Worm (Caenorhabditis elegans) whole organism, late embryonic: Measurements from ENCODE around the gene F14D12.1.

Experiments used
- C38D4.7 ChIP-seq: fragments of 200-800 bp; sonication (Bioruptor generic); optimal IDR thresholded peaks from 2 replicates; lab custom pipeline; 2018; ENCODE audit warnings: mild to moderate bottlenecking, missing genetic modification characterization, moderate library complexity, missing compliant biosample characterization
- K09A11.1 ChIP-seq: sonication (generic microtip); optimal IDR thresholded peaks from 2 replicates; lab custom pipeline; 2017; ENCODE audit warnings: antibody characterized with exemption, mild to moderate bottlenecking, missing genetic modification characterization, missing compliant biosample characterization; ENCODE audit not compliant: insufficient read depth
- Y22D7AL.16 ChIP-seq: sonication (generic microtip); optimal IDR thresholded peaks from 2 replicates; lab custom pipeline; 2016; ENCODE audit warnings: missing genetic modification characterization, missing compliant biosample characterization
- ceh-18 ChIP-seq: sonication (generic microtip); optimal IDR thresholded peaks from 2 replicates; lab custom pipeline; 2016; ENCODE audit warnings: missing genetic modification characterization, missing compliant biosample characterization
- ceh-19 ChIP-seq: fragments of 200-800 bp; sonication (Bioruptor generic); optimal IDR thresholded peaks from 2 replicates; lab custom pipeline; 2018; ENCODE audit warnings: mild to moderate bottlenecking, missing genetic modification characterization, missing compliant biosample characterization
- ceh-30 ChIP-seq: fragments of 150-350 bp; optimal IDR thresholded peaks from 2 replicates; lab custom pipeline; 2014; ENCODE audit warnings: missing biosample characterization, missing genetic modification characterization
- ceh-31 ChIP-seq: sonication (generic microtip); optimal IDR thresholded peaks from 2 replicates; lab custom pipeline; 2016; ENCODE audit warnings: missing genetic modification characterization, missing compliant biosample characterization
- ceh-34 ChIP-seq: sonication (generic microtip); optimal IDR thresholded peaks from 2 replicates; lab custom pipeline; 2016; ENCODE audit warnings: mild to moderate bottlenecking, missing genetic modification characterization, missing compliant biosample characterization
- ceh-6 ChIP-seq: fragments of 200-800 bp; sonication (Bioruptor generic); optimal IDR thresholded peaks from 2 replicates; lab custom pipeline; 2018; ENCODE audit warnings: mild to moderate bottlenecking, missing genetic modification characterization, missing compliant biosample characterization
- ceh-9 ChIP-seq: sonication (generic microtip); optimal IDR thresholded peaks from 2 replicates; lab custom pipeline; 2016; ENCODE audit warnings: mild to moderate bottlenecking, missing genetic modification characterization, inconsistent platforms, missing compliant biosample characterization
- dve-1 ChIP-seq: sonication (generic microtip); optimal IDR thresholded peaks from 2 replicates; lab custom pipeline; 2017; ENCODE audit warnings: antibody characterized with exemption, mild to moderate bottlenecking, missing genetic modification characterization, missing compliant biosample characterization
- elt-4 ChIP-seq: sonication (generic microtip); optimal IDR thresholded peaks from 2 replicates; lab custom pipeline; 2016; ENCODE audit warnings: missing genetic modification characterization, missing compliant biosample characterization
- ets-4 ChIP-seq: sonication (generic microtip); optimal IDR thresholded peaks from 2 replicates; lab custom pipeline; 2016; ENCODE audit warnings: missing genetic modification characterization, missing compliant biosample characterization
- eyg-1 ChIP-seq: sonication (generic microtip); optimal IDR thresholded peaks from 2 replicates; lab custom pipeline; 2016; ENCODE audit warnings: missing genotype, missing genetic modification characterization, missing compliant biosample characterization
- fax-1 ChIP-seq: sonication (generic microtip); optimal IDR thresholded peaks from 2 replicates; lab custom pipeline; 2016; ENCODE audit warnings: missing genotype, missing genetic modification characterization, missing compliant biosample characterization
- fkh-10 ChIP-seq: fragments of 150-350 bp; optimal IDR thresholded peaks from 2 replicates; lab custom pipeline; 2014; ENCODE audit warnings: missing biosample characterization, missing genetic modification reagents, missing genetic modification characterization
- fkh-6 ChIP-seq: sonication (generic microtip); optimal IDR thresholded peaks from 2 replicates; lab custom pipeline; 2016; ENCODE audit warnings: missing genetic modification characterization, missing compliant biosample characterization
- hlh-15 ChIP-seq: sonication (generic microtip); optimal IDR thresholded peaks from 2 replicates; lab custom pipeline; 2016; ENCODE audit warnings: missing genetic modification characterization, missing compliant biosample characterization
- hlh-30 ChIP-seq: sonication (generic microtip); optimal IDR thresholded peaks from 2 replicates; lab custom pipeline; 2017; ENCODE audit warnings: antibody characterized with exemption, missing genetic modification characterization, missing compliant biosample characterization; ENCODE audit not compliant: insufficient read depth
- hlh-6 ChIP-seq: sonication (generic microtip); optimal IDR thresholded peaks from 2 replicates; lab custom pipeline; 2016; ENCODE audit warnings: missing genotype, missing genetic modification characterization, missing compliant biosample characterization
- lin-11 ChIP-seq: fragments of 200-800 bp; sonication (Bioruptor generic); optimal IDR thresholded peaks from 2 replicates; lab custom pipeline; 2018; ENCODE audit warnings: mild to moderate bottlenecking, missing genetic modification characterization, missing compliant biosample characterization
- madf-2 ChIP-seq: sonication (generic microtip); optimal IDR thresholded peaks from 2 replicates; lab custom pipeline; 2017; ENCODE audit warnings: missing genetic modification characterization, missing compliant biosample characterization
- mec-3 ChIP-seq: sonication (generic microtip); optimal IDR thresholded peaks from 2 replicates; lab custom pipeline; 2016; ENCODE audit warnings: borderline replicate concordance, missing genetic modification characterization, missing compliant biosample characterization
- nfya-1 ChIP-seq: sonication (generic microtip); optimal IDR thresholded peaks from 2 replicates; lab custom pipeline; 2017; ENCODE audit warnings: missing genetic modification characterization, mild to moderate bottlenecking, missing compliant biosample characterization, antibody characterized with exemption, moderate library complexity
- nhr-232 ChIP-seq: sonication (generic microtip); optimal IDR thresholded peaks from 2 replicates; lab custom pipeline; 2016; ENCODE audit warnings: missing genetic modification characterization, missing compliant biosample characterization
- npax-4 ChIP-seq: sonication (generic microtip); optimal IDR thresholded peaks from 2 replicates; lab custom pipeline; 2016; ENCODE audit warnings: missing genetic modification characterization, missing compliant biosample characterization
- pax-1 ChIP-seq: fragments of 150-350 bp; optimal IDR thresholded peaks from 2 replicates; lab custom pipeline; 2014; ENCODE audit warnings: missing biosample characterization, missing genetic modification characterization
- pha-2 ChIP-seq: sonication (generic microtip); optimal IDR thresholded peaks from 2 replicates; lab custom pipeline; 2017; ENCODE audit warnings: mild to moderate bottlenecking, missing genetic modification characterization, missing compliant biosample characterization
- pha-4 ChIP-seq: fragments of 150-350 bp; optimal IDR thresholded peaks from 2 replicates; lab custom pipeline; 2018; ENCODE audit warnings: missing biosample characterization, missing genetic modification reagents, missing genetic modification characterization
- pqm-1 ChIP-seq: sonication (generic microtip); optimal IDR thresholded peaks from 2 replicates; lab custom pipeline; 2016; ENCODE audit warnings: missing genetic modification characterization, missing compliant biosample characterization
- sox-2 ChIP-seq: fragments of 200-800 bp; sonication (Bioruptor generic); IDR thresholded peaks from 2 replicates; pipeline ENCODE4 v1.3.6; 2022; ENCODE audit warnings: missing genetic modification reagents, missing genetic modification characterization, missing compliant biosample characterization
- ttx-3 ChIP-seq: sonication (generic microtip); optimal IDR thresholded peaks from 2 replicates; lab custom pipeline; 2016; ENCODE audit warnings: missing genetic modification reagents, missing genetic modification characterization, missing compliant biosample characterization
- zip-5 ChIP-seq: sonication (generic microtip); optimal IDR thresholded peaks from 2 replicates; lab custom pipeline; 2016; ENCODE audit warnings: missing genetic modification characterization, missing compliant biosample characterization

The F14D12.1 gene

ce11 chrX:5616000-5616399, 12.4 kb downstream of the F14D12.1 start:
- TF ChIP-seq pqm-1 (tag; lab: Kevin White, UChicago) (no peak), pha-4 (tag; lab: Kevin White, UChicago) (no peak), hlh-15 (tag; lab: Kevin White, UChicago) (no peak), ceh-9 (tag; lab: Kevin White, UChicago) (no peak), ceh-6 (no peak), ets-4 (tag; lab: Kevin White, UChicago) (no peak), pax-1 (no peak), lin-11 (tag; lab: Kevin White, UChicago) (no peak), hlh-6 (tag; lab: Kevin White, UChicago) (no peak), fax-1 (tag; lab: Kevin White, UChicago) (no peak), sox-2 (GFP tag; lab: Robert Waterston, UW) (no peak)

ce11 chrX:5621793-5622192, 18.2 kb downstream of the F14D12.1 start:
- TF ChIP-seq ceh-18 (tag; lab: Kevin White, UChicago) = no peak
- TF ChIP-seq ttx-3 = no peak
- TF ChIP-seq, all 69 proteins: peak for 0

- no peak for TF ChIP-seq K09A11.1
Observed at ce11 chrX:5628432-5628977, 24.9 kb downstream of the F14D12.1 start.

- TF ChIP-seq hlh-30 (tag; lab: Kevin White, UChicago) (peak; percentile 9), nhr-232 (tag; lab: Kevin White, UChicago) (no peak)
Observed at ce11 chrX:5629941-5630340, 26.4 kb downstream of the F14D12.1 start, which contains the start of gene argn-1. Gene argn-1 (plus strand): TSS chrX:5630023.

- TF ChIP-seq ttx-3 (no peak), ceh-31 (no peak), ceh-30 (tag; lab: Kevin White, UChicago) (no peak), fax-1 (tag; lab: Kevin White, UChicago) (no peak), pha-4 (tag; lab: Kevin White, UChicago) (no peak), ceh-18 (tag; lab: Kevin White, UChicago) (no peak), eyg-1 (tag; lab: Kevin White, UChicago) (no peak), ceh-34 (tag; lab: Kevin White, UChicago) (no peak), zip-5 (tag; lab: Kevin White, UChicago) (no peak)
- TF ChIP-seq, all 69 proteins: peak for 0
Observed at ce11 chrX:5631008-5631407, 27.4 kb downstream of the F14D12.1 start.

ce11 chrX:5631626-5632025, 28.1 kb downstream of the F14D12.1 start, which contains the start of gene T22B7.8:
Gene T22B7.8 (plus strand): TSS chrX:5631926.
- TF ChIP-seq C38D4.7 (no peak), ttx-3 (no peak), Y22D7AL.16 (tag; lab: Kevin White, UChicago) (no peak), K09A11.1 (no peak), ceh-19 (no peak), mec-3 (no peak), nfya-1 (tag; lab: Kevin White, UChicago) (no peak), ceh-6 (no peak), ceh-30 (tag; lab: Kevin White, UChicago) (no peak), hlh-30 (tag; lab: Kevin White, UChicago) (no peak), npax-4 (tag; lab: Kevin White, UChicago) (no peak), ceh-31 (no peak), elt-4 (tag; lab: Kevin White, UChicago) (no peak), lin-11 (tag; lab: Kevin White, UChicago) (no peak), fkh-10 (GFP tag; lab: Kevin White, UChicago) (no peak), hlh-6 (tag; lab: Kevin White, UChicago) (no peak), fkh-6 (tag; lab: Kevin White, UChicago) (no peak), pha-2 (tag; lab: Kevin White, UChicago) (no peak), dve-1 (no peak), madf-2 (tag; lab: Kevin White, UChicago) (no peak)
- TF ChIP-seq, all 69 proteins: peak for 0
